Fruit fly (Drosophila melanogaster) whole organism, adult: ENCODE data around the gene sn.

ENCODE experiments used
- CG12768 ChIP-seq: fragments of 200-800 bp; sonication (Bioruptor generic); optimal IDR thresholded peaks from 2 replicates; lab custom pipeline; 2017; ENCODE audit warnings: missing biosample characterization, missing genetic modification characterization, mild to moderate bottlenecking, moderate library complexity, missing genetic modification reagents
- CG33017 ChIP-seq: fragments of 200-800 bp; sonication (Bioruptor generic); optimal IDR thresholded peaks from 2 replicates; lab custom pipeline; 2018; ENCODE audit warnings: missing biosample characterization, mild to moderate bottlenecking, missing genetic modification characterization, moderate library complexity
- CG5204 ChIP-seq: fragments of 200-800 bp; sonication (Bioruptor generic); optimal IDR thresholded peaks from 2 replicates; lab custom pipeline; 2016; ENCODE audit warnings: missing biosample characterization, missing genetic modification characterization
- Crg-1 ChIP-seq: fragments of 200-800 bp; sonication (Bioruptor generic); optimal IDR thresholded peaks from 2 replicates; lab custom pipeline; 2016; ENCODE audit warnings: missing biosample characterization, missing genetic modification characterization
- cic ChIP-seq: fragments of 200-800 bp; sonication (Bioruptor generic); optimal IDR thresholded peaks from 2 replicates; lab custom pipeline; 2017; ENCODE audit warnings: missing biosample characterization, mild to moderate bottlenecking, missing genetic modification characterization, moderate library complexity
- kay ChIP-seq: fragments of 200-800 bp; sonication (Bioruptor generic); peaks from one replicate; lab custom pipeline; 2016; ENCODE audit warnings: missing biosample characterization, missing genetic modification characterization, borderline replicate concordance
- ovo ChIP-seq: fragments of 200-800 bp; sonication (Bioruptor generic); optimal IDR thresholded peaks from 2 replicates; lab custom pipeline; 2016; ENCODE audit warnings: missing biosample characterization, missing genetic modification characterization

DNA sequence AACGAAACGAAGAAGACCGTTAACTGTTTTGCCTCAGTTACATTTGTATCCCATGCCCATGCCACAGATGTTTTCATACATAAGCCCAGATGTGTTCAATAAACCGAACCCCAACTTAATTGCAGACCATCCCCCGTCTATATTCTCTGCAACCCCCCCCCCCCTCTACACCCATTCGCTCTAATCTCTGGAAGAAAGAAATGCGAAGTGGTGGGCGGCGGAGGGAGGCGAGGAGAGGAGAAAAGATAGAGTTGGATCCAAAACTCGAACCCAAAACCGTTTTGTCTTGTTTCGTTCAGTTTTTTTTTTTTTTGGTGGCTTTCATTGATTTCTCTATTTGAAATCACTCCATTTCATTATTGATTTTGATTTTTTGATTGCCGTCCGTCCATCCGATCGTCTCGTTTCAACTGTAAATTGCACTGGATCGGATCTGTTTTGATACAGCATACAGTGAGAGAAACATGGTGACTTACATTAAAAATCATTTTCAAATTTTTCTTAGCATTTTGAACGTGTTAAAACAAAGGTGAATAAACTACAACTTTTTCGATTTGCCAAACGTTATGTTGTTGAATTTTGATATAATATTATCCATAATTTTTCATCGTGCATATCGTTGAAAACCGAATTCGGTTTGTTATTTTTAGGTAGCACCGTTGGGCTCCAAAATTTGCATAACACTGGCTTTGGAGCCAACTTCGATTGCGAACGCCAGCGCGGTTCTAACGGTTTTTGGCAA is 11.9 kb downstream of the sn start:
- no peak for TF ChIP-seq CG12768 (GFP tag; lab: Kevin White, UChicago)
- TF ChIP-seq kay (GFP tag; lab: Kevin White, UChicago), result no peak
- TF ChIP-seq cic (GFP tag; lab: Kevin White, UChicago), result no peak
- TF ChIP-seq CG5204, result no peak
- no peak for TF ChIP-seq ovo (GFP tag; lab: Kevin White, UChicago)
- TF ChIP-seq CG33017 (tag; lab: Kevin White, UChicago), result no peak
- TF ChIP-seq Crg-1, result no peak
